Fruit fly (Drosophila melanogaster): ENCODE measurements around the gene Mst84B.

The Mst84B gene

dm6 chr3R:7075712-7076183 is 13.8 kb downstream of the Mst84B start (continued):
- TF ChIP-seq D (optimal IDR thresholded peaks at IDR 0.05) (no peak), D (GFP tag; optimal IDR thresholded peaks at IDR 0.05) (peak; percentile 91), CG12071 (GFP tag; optimal IDR thresholded peaks at IDR 0.05) (peak; percentile 85), CG14965 (GFP tag; optimal IDR thresholded peaks at IDR 0.05; ENCODE audit: borderline replicate concordance) (peak; percentile 58), CG14667 (GFP tag; IDR thresholded peaks at IDR 0.05) (no peak), slbo (GFP tag; IDR thresholded peaks at IDR 0.05) (no peak), CG30403 (GFP tag; optimal IDR thresholded peaks at IDR 0.05) (peak; percentile 91), sima (GFP tag; optimal IDR thresholded peaks at IDR 0.05) (peak; percentile 3), nerfin-1 (tag; optimal IDR thresholded peaks at IDR 0.05) (peak; percentile 83), CG17186 (GFP tag; optimal IDR thresholded peaks at IDR 0.05) (peak; percentile 70), CG17568 (GFP tag; optimal IDR thresholded peaks at IDR 0.05) (peak; percentile 80), kah (GFP tag; optimal IDR thresholded peaks at IDR 0.05) (peak; percentile 73), CG8290 (GFP tag; optimal IDR thresholded peaks at IDR 0.05) (peak; percentile 72), CG8290 (tag; optimal IDR thresholded peaks at IDR 0.05) (peak; percentile 23 to 79), B-H2 (GFP tag; optimal IDR thresholded peaks at IDR 0.05) (peak; percentile 65), CG2120 (GFP tag; optimal IDR thresholded peaks at IDR 0.05) (peak; percentile 96), Asciz (GFP tag; optimal IDR thresholded peaks at IDR 0.05) (peak; percentile 88), sqz (GFP tag; optimal IDR thresholded peaks at IDR 0.05) (no peak), CG12391 (tag; optimal IDR thresholded peaks at IDR 0.05) (peak; percentile 91), CG6791 (GFP tag; IDR thresholded peaks at IDR 0.05; ENCODE audit: partially characterized antibody) (no peak), Chrac-16 (GFP tag; optimal IDR thresholded peaks at IDR 0.05) (peak; percentile 88), sim (GFP tag; IDR thresholded peaks at IDR 0.05) (no peak), CrebB (tag; optimal IDR thresholded peaks at IDR 0.05) (peak; percentile 77), eyg (GFP tag; optimal IDR thresholded peaks at IDR 0.05) (peak; percentile 75), CG7556 (GFP tag; optimal IDR thresholded peaks at IDR 0.05) (peak; percentile 87), Oli (tag; optimal IDR thresholded peaks at IDR 0.05) (peak; percentile 90), ERR (GFP tag; optimal IDR thresholded peaks at IDR 0.05) (peak; percentile 92), odd (GFP tag; optimal IDR thresholded peaks at IDR 0.05) (peak; percentile 77), pros (GFP tag; optimal IDR thresholded peaks at IDR 0.05) (no peak), CG17912 (GFP tag; optimal IDR thresholded peaks at IDR 0.05) (no peak), CG18262 (tag; optimal IDR thresholded peaks at IDR 0.05) (peak; percentile 89), Camta (GFP tag; optimal IDR thresholded peaks at IDR 0.05) (peak; percentile 92), Meics (GFP tag; optimal IDR thresholded peaks at IDR 0.05) (peak; percentile 91), Myb (GFP tag; optimal IDR thresholded peaks at IDR 0.05) (peak; percentile 68), h (optimal IDR thresholded peaks at IDR 0.05) (no peak), zen2 (GFP tag; IDR thresholded peaks at IDR 0.05; ENCODE audit: partially characterized antibody) (no peak), CG3847 (GFP tag; IDR thresholded peaks at IDR 0.05) (no peak), HmgZ (tag; optimal IDR thresholded peaks at IDR 0.05) (peak; percentile 95), jumu (GFP tag; optimal IDR thresholded peaks at IDR 0.05) (peak; percentile 72), CG8281 (tag; optimal IDR thresholded peaks at IDR 0.05) (peak; percentile 65), nau (GFP tag; optimal IDR thresholded peaks at IDR 0.05) (peak; percentile 85), CG30020 (tag; optimal IDR thresholded peaks at IDR 0.05) (peak; percentile 42), CG15696 (tag; optimal IDR thresholded peaks at IDR 0.05) (peak; percentile 82), CG16813 (GFP tag; IDR thresholded peaks at IDR 0.05; ENCODE audit: partially characterized antibody) (no peak), Hand (GFP tag; optimal IDR thresholded peaks at IDR 0.05) (peak; percentile 78), CG7963 (GFP tag; IDR thresholded peaks at IDR 0.05; ENCODE audit: partially characterized antibody) (no peak), Dip3 (GFP tag; optimal IDR thresholded peaks at IDR 0.05) (peak; percentile 86), pzg (GFP tag; optimal IDR thresholded peaks at IDR 0.05) (peak; percentile 7), CG7987 (GFP tag; optimal IDR thresholded peaks at IDR 0.05) (peak; percentile 77), amos (GFP tag; IDR thresholded peaks at IDR 0.05; ENCODE audit: partially characterized antibody) (no peak), dmrt11E (tag; optimal IDR thresholded peaks at IDR 0.05) (peak; percentile 82)

All from whole organism, embryonic.